Worm (Caenorhabditis elegans) whole organism, dauer: Measurements from ENCODE around the gene tbcc-1.

Experiments used
- unc-62 ChIP-seq: sonication (generic microtip); optimal IDR thresholded peaks from 2 replicates; lab custom pipeline; 2017; ENCODE audit warnings: missing biosample characterization, missing genetic modification reagents, missing genetic modification characterization

The tbcc-1 gene

ce11 chrIII:2841856-2842373 lies 53.7 kb downstream of the tbcc-1 start, which contains the start of gene H34I24.2:
TSS of gene H34I24.2 (plus strand) at chrIII:2842044.
- TF ChIP-seq unc-62 = no peak
